Fruit fly (Drosophila melanogaster) whole organism, embryonic: ENCODE data around the gene vih.

ENCODE experiments used
- Atf3 ChIP-seq: fragments of 200-800 bp; sonication (Bioruptor generic); optimal IDR thresholded peaks from 3 replicates; lab custom pipeline; 2016; ENCODE audit warnings: missing biosample characterization, missing genetic modification characterization
- Atf6 ChIP-seq: fragments of 200-800 bp; sonication (Bioruptor generic); IDR thresholded peaks from 2 replicates; pipeline ENCODE4 v1.3.6; 2022; ENCODE audit warnings: missing biosample characterization, missing genetic modification characterization
- B-H2 ChIP-seq: fragments of 200-800 bp; sonication (Bioruptor generic); optimal IDR thresholded peaks from 2 replicates; lab custom pipeline; 2018; ENCODE audit warnings: missing biosample characterization, mild to moderate bottlenecking, missing genetic modification characterization
- BEAF-32 ChIP-seq: fragments of 200-800 bp; sonication (Bioruptor generic); optimal IDR thresholded peaks from 3 replicates; lab custom pipeline; 2017; ENCODE audit warnings: missing biosample characterization, missing genetic modification characterization, mild to moderate bottlenecking, moderate library complexity, missing genetic modification reagents
- Blimp-1 ChIP-seq: fragments of 200-800 bp; sonication (Bioruptor generic); optimal IDR thresholded peaks from 3 replicates; lab custom pipeline; 2018; ENCODE audit warnings: missing biosample characterization, missing genetic modification characterization, mild to moderate bottlenecking, moderate library complexity, missing genetic modification reagents
- Bteb2 ChIP-seq: fragments of 200-800 bp; sonication (Bioruptor generic); optimal IDR thresholded peaks from 2 replicates; lab custom pipeline; 2016; ENCODE audit warnings: missing biosample characterization, missing genetic modification characterization
- CG10267 ChIP-seq: fragments of 200-800 bp; sonication (Bioruptor generic); optimal IDR thresholded peaks from 2 replicates; lab custom pipeline; 2018; ENCODE audit warnings: missing biosample characterization, mild to moderate bottlenecking, missing genetic modification characterization, moderate library complexity
- CG11696 ChIP-seq: fragments of 200-800 bp; sonication (Bioruptor generic); IDR thresholded peaks from 2 replicates; pipeline ENCODE4 v1.3.6; 2022; ENCODE audit warnings: missing biosample characterization, missing genetic modification characterization
- CG12104 ChIP-seq: fragments of 200-800 bp; sonication (Bioruptor generic); optimal IDR thresholded peaks from 3 replicates; lab custom pipeline; 2016; ENCODE audit warnings: missing biosample characterization, missing genetic modification characterization
- CG12155 ChIP-seq: fragments of 200-800 bp; sonication (Bioruptor generic); optimal IDR thresholded peaks from 3 replicates; lab custom pipeline; 2016; ENCODE audit warnings: missing biosample characterization, missing genetic modification characterization
- CG1233 ChIP-seq: fragments of 200-800 bp; sonication (Bioruptor generic); optimal IDR thresholded peaks from 4 replicates; lab custom pipeline; 2018; ENCODE audit warnings: missing biosample characterization, mild to moderate bottlenecking, missing genetic modification characterization
- CG12391 ChIP-seq: fragments of 200-800 bp; sonication (Bioruptor generic); optimal IDR thresholded peaks from 3 replicates; lab custom pipeline; 2018; ENCODE audit warnings: missing biosample characterization, mild to moderate bottlenecking, missing genetic modification characterization, moderate library complexity
- CG12942 ChIP-seq: fragments of 200-800 bp; sonication (Bioruptor generic); optimal IDR thresholded peaks from 3 replicates; lab custom pipeline; 2016; ENCODE audit warnings: missing biosample characterization, missing genetic modification characterization
- CG13123 ChIP-seq: fragments of 200-800 bp; sonication (Bioruptor generic); optimal IDR thresholded peaks from 2 replicates; lab custom pipeline; 2016; ENCODE audit warnings: missing biosample characterization, missing genetic modification characterization
- CG14014 ChIP-seq: fragments of 200-800 bp; sonication (Bioruptor generic); IDR thresholded peaks from 2 replicates; pipeline ENCODE4 v1.3.6; 2022; ENCODE audit warnings: missing biosample characterization, missing genetic modification characterization
- CG14710 ChIP-seq: fragments of 200-800 bp; sonication (Bioruptor generic); optimal IDR thresholded peaks from 3 replicates; lab custom pipeline; 2019; ENCODE audit warnings: missing biosample characterization, mild to moderate bottlenecking, missing genetic modification characterization, moderate library complexity
- CG15011 ChIP-seq: fragments of 200-800 bp; sonication (Bioruptor generic); optimal IDR thresholded peaks from 3 replicates; lab custom pipeline; 2018; ENCODE audit warnings: missing biosample characterization, mild to moderate bottlenecking, missing genetic modification characterization
- CG1602 ChIP-seq: fragments of 200-800 bp; sonication (Bioruptor generic); optimal IDR thresholded peaks from 3 replicates; lab custom pipeline; 2016; ENCODE audit warnings: missing biosample characterization, missing genetic modification characterization
- CG17359 ChIP-seq: fragments of 200-800 bp; sonication (Bioruptor generic); optimal IDR thresholded peaks from 3 replicates; lab custom pipeline; 2018; ENCODE audit warnings: missing biosample characterization, mild to moderate bottlenecking, missing genetic modification characterization, moderate library complexity
- CG2202 ChIP-seq: fragments of 200-800 bp; sonication (Bioruptor generic); optimal IDR thresholded peaks from 2 replicates; lab custom pipeline; 2018; ENCODE audit warnings: missing biosample characterization, mild to moderate bottlenecking, missing genetic modification characterization
- CG2889 ChIP-seq: fragments of 200-800 bp; sonication (Bioruptor generic); IDR thresholded peaks from 3 replicates; pipeline ENCODE4 v1.3.6; 2022; ENCODE audit warnings: missing biosample characterization, missing genetic modification characterization
- CG3281 ChIP-seq: fragments of 200-800 bp; sonication (Bioruptor generic); optimal IDR thresholded peaks from 3 replicates; lab custom pipeline; 2017; ENCODE audit warnings: missing biosample characterization, mild to moderate bottlenecking, missing genetic modification characterization
- CG4820 ChIP-seq: fragments of 200-800 bp; sonication (Bioruptor generic); optimal IDR thresholded peaks from 3 replicates; lab custom pipeline; 2016; ENCODE audit warnings: missing biosample characterization, missing genetic modification characterization
- CG8089 ChIP-seq: fragments of 200-800 bp; sonication (Bioruptor generic); optimal IDR thresholded peaks from 3 replicates; lab custom pipeline; 2016; ENCODE audit warnings: missing biosample characterization, missing genetic modification characterization
- CG8944 ChIP-seq: fragments of 200-800 bp; sonication (Bioruptor generic); optimal IDR thresholded peaks from 3 replicates; lab custom pipeline; 2016; ENCODE audit warnings: missing biosample characterization, missing genetic modification characterization
- CTCF ChIP-seq: fragments of 200-800 bp; sonication (Bioruptor generic); optimal IDR thresholded peaks from 2 replicates; lab custom pipeline; 2017; ENCODE audit warnings: missing biosample characterization, mild to moderate bottlenecking, missing genetic modification characterization, moderate library complexity
- CrebB ChIP-seq: fragments of 200-800 bp; sonication (Bioruptor generic); optimal IDR thresholded peaks from 3 replicates; lab custom pipeline; 2018; ENCODE audit warnings: missing biosample characterization, mild to moderate bottlenecking, missing genetic modification characterization
- Doc2 ChIP-seq: fragments of 200-800 bp; sonication (Bioruptor generic); IDR thresholded peaks from 2 replicates; pipeline ENCODE4 v1.3.6; 2022; ENCODE audit warnings: missing biosample characterization, missing genetic modification characterization
- Drgx ChIP-seq: fragments of 200-800 bp; sonication (Bioruptor generic); IDR thresholded peaks from 2 replicates; pipeline ENCODE4 v1.3.6; 2022; ENCODE audit warnings: missing biosample characterization, missing genetic modification characterization
- E2f2 ChIP-seq: fragments of 200-800 bp; sonication (Bioruptor generic); IDR thresholded peaks from 2 replicates; pipeline ENCODE4 v1.3.6; 2022; ENCODE audit warnings: missing biosample characterization, missing genetic modification characterization
- Fer3 ChIP-seq: fragments of 200-800 bp; sonication (Bioruptor generic); optimal IDR thresholded peaks from 2 replicates; lab custom pipeline; 2018; ENCODE audit warnings: missing biosample characterization, mild to moderate bottlenecking, missing genetic modification characterization, moderate library complexity
- HLH3B ChIP-seq: fragments of 200-800 bp; sonication (Bioruptor generic); IDR thresholded peaks from 2 replicates; pipeline ENCODE4 v1.3.6; 2022; ENCODE audit warnings: missing biosample characterization, missing genetic modification characterization
- NfI ChIP-seq: fragments of 200-800 bp; sonication (Bioruptor generic); optimal IDR thresholded peaks from 3 replicates; lab custom pipeline; 2018; ENCODE audit warnings: missing biosample characterization, mild to moderate bottlenecking, missing genetic modification characterization, moderate library complexity
- Ptx1 ChIP-seq: fragments of 200-800 bp; sonication (Bioruptor generic); IDR thresholded peaks from 2 replicates; pipeline ENCODE4 v1.3.6; 2022; ENCODE audit warnings: missing biosample characterization, missing genetic modification characterization
- Sox100B ChIP-seq: fragments of 200-800 bp; sonication (Bioruptor generic); optimal IDR thresholded peaks from 3 replicates; lab custom pipeline; 2018; ENCODE audit warnings: missing biosample characterization, mild to moderate bottlenecking, missing genetic modification characterization
- Sry-δ ChIP-seq: fragments of 200-800 bp; sonication (Bioruptor generic); optimal IDR thresholded peaks from 2 replicates; lab custom pipeline; 2016; ENCODE audit warnings: missing biosample characterization, missing genetic modification characterization
- YL-1 ChIP-seq: fragments of 200-800 bp; sonication (Bioruptor generic); optimal IDR thresholded peaks from 3 replicates; lab custom pipeline; 2017; ENCODE audit warnings: missing biosample characterization, mild to moderate bottlenecking, missing genetic modification characterization
- br ChIP-seq: fragments of >200 bp; optimal IDR thresholded peaks from 2 replicates; lab custom pipeline; 2017
- chn ChIP-seq: fragments of 200-800 bp; sonication (Bioruptor generic); optimal IDR thresholded peaks from 2 replicates; lab custom pipeline; 2016; ENCODE audit warnings: missing biosample characterization, missing genetic modification characterization
- dmrt99B ChIP-seq: fragments of 200-800 bp; sonication (Bioruptor generic); optimal IDR thresholded peaks from 2 replicates; lab custom pipeline; 2018; ENCODE audit warnings: missing biosample characterization, mild to moderate bottlenecking, missing genetic modification characterization, moderate library complexity
- fd102C ChIP-seq: fragments of 200-800 bp; sonication (Bioruptor generic); optimal IDR thresholded peaks from 2 replicates; lab custom pipeline; 2018; ENCODE audit warnings: missing biosample characterization, mild to moderate bottlenecking, missing genetic modification characterization, moderate library complexity
- gcm2 ChIP-seq: fragments of 200-800 bp; sonication (Bioruptor generic); optimal IDR thresholded peaks from 2 replicates; lab custom pipeline; 2016; ENCODE audit warnings: missing biosample characterization, missing genetic modification characterization
- hkb ChIP-seq, 2 experiments: fragments of 200-800 bp in 1 of 2; fragments of >200 bp in 1 of 2; sonication (Bioruptor generic) in 1 of 2; IDR thresholded peaks in 1 of 2; optimal IDR thresholded peaks in 1 of 2; 2 replicates each; pipeline versions ENCODE4 v1.3.6 to Lab custom; 2017 to 2022; ENCODE audit warnings: missing biosample characterization in 1 of 2, missing genetic modification characterization in 1 of 2
- kay ChIP-seq: fragments of 200-800 bp; sonication (Bioruptor generic); optimal IDR thresholded peaks from 2 replicates; lab custom pipeline; 2016; ENCODE audit warnings: missing biosample characterization, missing genetic modification characterization
- ken ChIP-seq: fragments of 200-800 bp; sonication (Bioruptor generic); IDR thresholded peaks from 3 replicates; pipeline ENCODE4 v1.3.6; 2022; ENCODE audit warnings: missing biosample characterization, missing genetic modification characterization
- nerfin-1 ChIP-seq: fragments of 200-800 bp; sonication (Bioruptor generic); optimal IDR thresholded peaks from 3 replicates; lab custom pipeline; 2019; ENCODE audit warnings: missing biosample characterization, mild to moderate bottlenecking, missing genetic modification characterization, moderate library complexity
- pho ChIP-seq: fragments of 200-800 bp; sonication (Bioruptor generic); optimal IDR thresholded peaks from 2 replicates; lab custom pipeline; 2016; ENCODE audit warnings: missing biosample characterization, missing genetic modification characterization
- sens ChIP-seq: fragments of 200-800 bp; sonication (Bioruptor generic); peaks from one replicate; lab custom pipeline; 2016; ENCODE audit warnings: missing biosample characterization, missing genetic modification characterization
- sna ChIP-seq: fragments of 200-800 bp; sonication (Bioruptor generic); IDR thresholded peaks from 2 replicates; pipeline ENCODE4 v1.3.6; 2022; ENCODE audit warnings: missing biosample characterization, missing genetic modification characterization; ENCODE audit not compliant: partially characterized antibody
- so ChIP-seq: fragments of 200-800 bp; sonication (Bioruptor generic); IDR thresholded peaks from 3 replicates; pipeline ENCODE4 v1.3.6; 2022; ENCODE audit warnings: missing biosample characterization, missing genetic modification characterization
- sqz ChIP-seq: fragments of 200-800 bp; sonication (Bioruptor generic); optimal IDR thresholded peaks from 3 replicates; lab custom pipeline; 2018; ENCODE audit warnings: missing biosample characterization, mild to moderate bottlenecking, missing genetic modification characterization
- vfl ChIP-seq: fragments of 200-800 bp; sonication (Bioruptor generic); optimal IDR thresholded peaks from 2 replicates; lab custom pipeline; 2016; ENCODE audit warnings: missing biosample characterization, missing genetic modification characterization

vih gene

DNA sequence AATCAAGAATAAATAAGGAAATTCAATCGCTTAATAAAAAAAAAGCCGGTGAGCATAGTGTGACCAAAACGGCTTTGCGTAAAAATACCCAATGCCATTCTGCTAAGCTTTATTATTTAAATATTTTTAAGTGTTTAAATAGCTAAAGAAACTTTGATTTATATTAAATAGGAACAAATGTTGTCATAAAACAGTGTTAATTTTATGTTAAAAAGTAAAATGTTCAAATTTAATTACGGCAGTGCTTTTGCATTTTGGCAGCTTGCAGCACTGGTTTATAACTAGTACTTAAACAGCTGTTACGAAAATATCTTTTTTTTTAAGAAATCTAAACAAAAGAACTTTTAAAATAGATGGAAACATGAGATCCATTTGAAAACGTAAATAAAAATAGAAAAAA lies 2.8 kb upstream of the vih start, which contains the start of the genes CG10638 and CG10681 (continued):
- TF ChIP-seq CG1233 (GFP tag; lab: Kevin White, UChicago) (no peak), dmrt99B (no peak), BEAF-32 (GFP tag; lab: Kevin White, UChicago) (peak; percentile 29), Sry-δ (GFP tag; lab: Kevin White, UChicago) (no peak), NfI (GFP tag; lab: Kevin White, UChicago) (peak; percentile 27), YL-1 (GFP tag; lab: Kevin White, UChicago) (peak; percentile 81), Blimp-1 (GFP tag; lab: Kevin White, UChicago) (peak; percentile 41), Ptx1 (GFP tag; lab: Robert Waterston, UW) (0 out of 2 replicates have a peak, but pooled peaks have one; percentile 16), sna (GFP tag; lab: Robert Waterston, UW) (peak; percentile 42; the same call in 1 of the 2 replicates), CG12104 (GFP tag; lab: Kevin White, UChicago) (peak; percentile 30), Fer3 (tag; lab: Kevin White, UChicago) (peak; percentile 25), nerfin-1 (peak; percentile 13), CG12155 (peak; percentile 70), br (lab: Kevin White, UChicago) (no peak), kay (GFP tag; lab: Kevin White, UChicago) (peak; percentile 48), Drgx (GFP tag; lab: Robert Waterston, UW) (no peak), CG17359 (tag; lab: Kevin White, UChicago) (peak; percentile 43), E2f2 (GFP tag; lab: Robert Waterston, UW) (peak; percentile 51; the same call in 1 of the 2 replicates), pho (GFP tag; lab: Kevin White, UChicago) (peak; percentile 2), Sox100B (GFP tag; lab: Kevin White, UChicago) (peak; percentile 53), CG15011 (no peak), Bteb2 (peak; percentile 25), so (no peak), CG14710 (tag; lab: Kevin White, UChicago) (peak; percentile 81), gcm2 (no peak), CG2889 (GFP tag; lab: Robert Waterston, UW) (no peak), CG13123 (no peak), CG8089 (no peak), CG10267 (peak; percentile 98), ken (GFP tag; lab: Robert Waterston, UW) (no peak; the same call in 2 of the 3 replicates), CG1602 (GFP tag; lab: Kevin White, UChicago) (peak; percentile 14), CG12391 (tag; lab: Kevin White, UChicago) (peak; percentile 79), sens (GFP tag; lab: Kevin White, UChicago) (peak; percentile 91), sqz (peak; percentile 97), CG8944 (GFP tag; lab: Kevin White, UChicago) (no peak), CG3281 (GFP tag; lab: Kevin White, UChicago) (peak; percentile 23), fd102C (GFP tag; lab: Kevin White, UChicago) (no peak), CG2202 (tag; lab: Kevin White, UChicago) (peak; percentile 26), CG12942 (GFP tag; lab: Kevin White, UChicago) (no peak), vfl (peak; percentile 5), Atf6 (GFP tag; lab: Robert Waterston, UW) (peak; percentile 29; the same call in 1 of the 2 replicates), Atf3 (GFP tag; lab: Kevin White, UChicago) (no peak), hkb (optimal IDR thresholded peaks at IDR 0.05; lab: Kevin White, UChicago) (no peak), hkb (GFP tag; IDR thresholded peaks at IDR 0.05; lab: Robert Waterston, UW) (peak; percentile 44; the same call in 1 of the 2 replicates), Doc2 (GFP tag; lab: Robert Waterston, UW) (no peak), chn (GFP tag; lab: Kevin White, UChicago) (peak; percentile 16), CTCF (GFP tag; lab: Kevin White, UChicago) (peak; percentile 2), CG11696 (no peak), CG4820 (GFP tag; lab: Kevin White, UChicago) (peak; percentile 34), CrebB (tag; lab: Kevin White, UChicago) (peak; percentile 1), B-H2 (GFP tag; lab: Kevin White, UChicago) (peak; percentile 43), CG14014 (GFP tag; lab: Robert Waterston, UW) (no peak), HLH3B (no peak)
